Worm (Caenorhabditis elegans): ENCODE measurements around the gene srx-65.

The srx-65 gene

ce11 chrV:3902458-3903157 is 19.1 kb upstream of the srx-65 start, which contains the start of the genes str-229 and srh-190:
Gene str-229, minus strand, starts transcription at chrV:3902558.
Gene srh-190, plus strand, starts transcription at chrV:3903107.
- TF ChIP-seq ceh-58 (GFP tag; IDR thresholded peaks at IDR 0.05) (no peak), unc-130 (GFP tag; optimal IDR thresholded peaks at IDR 0.05) (no peak), ceh-79 (tag; optimal IDR thresholded peaks at IDR 0.05) (no peak), Y53G8AR.9 (GFP tag; conservative IDR thresholded peaks at IDR 0.05) (no peak), ama-1 (optimal IDR thresholded peaks at IDR 0.05) (no peak), ama-1 (GFP tag; optimal IDR thresholded peaks at IDR 0.05) (no peak), rcor-1 (GFP tag; IDR thresholded peaks at IDR 0.05) (no peak), fkh-3 (tag; optimal IDR thresholded peaks at IDR 0.05) (no peak), ceh-27 (GFP tag; optimal IDR thresholded peaks at IDR 0.05) (no peak), hlh-26 (GFP tag; conservative IDR thresholded peaks at IDR 0.05) (no peak), bed-2 (GFP tag; IDR thresholded peaks at IDR 0.05) (no peak), T07F8.4 (tag; optimal IDR thresholded peaks at IDR 0.05) (no peak), repo-1 (tag; optimal IDR thresholded peaks at IDR 0.05) (no peak)

DNA sequence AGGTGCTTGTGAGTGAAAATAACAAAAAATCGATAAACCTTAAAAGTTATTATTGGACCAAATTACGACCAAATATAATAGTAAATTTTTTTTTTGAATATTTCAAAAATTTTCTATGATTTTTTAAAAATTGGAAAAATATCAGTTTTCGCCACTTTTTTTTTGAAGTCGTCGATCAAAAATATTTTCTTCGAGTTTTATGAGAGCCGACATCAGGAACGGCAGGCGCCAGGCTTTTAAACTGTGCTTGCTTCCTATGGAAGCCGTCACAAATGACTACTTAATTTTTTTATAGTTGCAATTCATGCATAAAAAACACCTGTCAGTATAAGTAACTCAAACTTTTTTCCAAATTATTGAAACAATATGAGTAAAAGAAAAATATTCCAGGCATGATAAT is 18.3 kb upstream of the srx-65 start:
- no peak for TF ChIP-seq hlh-26 (GFP tag; conservative IDR thresholded peaks at IDR 0.05)

DNA sequence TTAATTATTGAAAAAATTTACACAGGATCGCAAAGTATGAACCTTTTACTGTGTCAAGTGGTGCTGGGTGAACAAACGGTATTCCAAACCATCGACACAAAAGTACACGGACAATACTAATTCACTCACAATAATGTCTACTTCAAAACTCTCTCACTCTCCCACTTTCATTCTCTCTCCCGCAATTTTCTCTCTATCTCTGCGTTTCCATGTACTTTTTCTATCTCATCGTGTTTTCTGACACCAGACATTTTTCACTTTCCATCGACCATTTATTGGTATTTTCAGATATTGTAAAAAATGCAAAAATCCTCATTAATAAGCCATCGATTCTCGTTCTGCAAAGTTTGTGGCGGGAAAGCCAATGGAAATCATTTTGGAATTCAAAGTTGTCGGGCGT is 15.9 kb upstream of the srx-65 start, which contains the start of gene nhr-156:
Gene nhr-156 (plus strand): TSS at position 266 of the 400 bp plus-strand sequence.
- no peak for TF ChIP-seq Y67H2A.10 (GFP tag; conservative IDR thresholded peaks at IDR 0.05)
- TF ChIP-seq F39B2.1 (GFP tag; IDR thresholded peaks at IDR 0.05), result no peak
- TF ChIP-seq rpc-1 (optimal IDR thresholded peaks at IDR 0.05), result no peak
- no peak for TF ChIP-seq rpc-1 (tag; optimal IDR thresholded peaks at IDR 0.05)
- TF ChIP-seq B0261.1 (tag; optimal IDR thresholded peaks at IDR 0.05), result no peak
- TF ChIP-seq pbrm-1 (GFP tag; IDR thresholded peaks at IDR 0.05), result no peak
- TF ChIP-seq let-607 (tag; optimal IDR thresholded peaks at IDR 0.05), result no peak
- TF ChIP-seq nfya-1 (tag; optimal IDR thresholded peaks at IDR 0.05; ENCODE audit: borderline replicate concordance, insufficient read depth), result no peak
- no peak for TF ChIP-seq lin-26 (GFP tag; IDR thresholded peaks at IDR 0.05)
- no peak for TF ChIP-seq ZK185.1 (tag; optimal IDR thresholded peaks at IDR 0.05; ENCODE audit: poor library complexity, severe bottlenecking)
- no peak for TF ChIP-seq tbx-9 (tag; optimal IDR thresholded peaks at IDR 0.05; ENCODE audit: borderline replicate concordance)
- no peak for TF ChIP-seq madf-6 (GFP tag; IDR thresholded peaks at IDR 0.05)
- no peak for TF ChIP-seq nhr-90 (tag; optimal IDR thresholded peaks at IDR 0.05)
- no peak for TF ChIP-seq C17E4.6 (GFP tag; IDR thresholded peaks at IDR 0.05)
- no peak for TF ChIP-seq egl-18 (GFP tag; IDR thresholded peaks at IDR 0.05)
- TF ChIP-seq sdz-38 (tag; optimal IDR thresholded peaks at IDR 0.05), result no peak
- TF ChIP-seq hlh-12 (tag; optimal IDR thresholded peaks at IDR 0.05), result no peak
- TF ChIP-seq snpc-1.3 (tag; optimal IDR thresholded peaks at IDR 0.05; ENCODE audit: insufficient read depth), result no peak
- TF ChIP-seq snpc-4 (GFP tag; optimal IDR thresholded peaks at IDR 0.05), result no peak
- TF ChIP-seq snpc-4 (tag; optimal IDR thresholded peaks at IDR 0.05), result no peak
- TF ChIP-seq ceh-79 (tag; optimal IDR thresholded peaks at IDR 0.05), result no peak

DNA sequence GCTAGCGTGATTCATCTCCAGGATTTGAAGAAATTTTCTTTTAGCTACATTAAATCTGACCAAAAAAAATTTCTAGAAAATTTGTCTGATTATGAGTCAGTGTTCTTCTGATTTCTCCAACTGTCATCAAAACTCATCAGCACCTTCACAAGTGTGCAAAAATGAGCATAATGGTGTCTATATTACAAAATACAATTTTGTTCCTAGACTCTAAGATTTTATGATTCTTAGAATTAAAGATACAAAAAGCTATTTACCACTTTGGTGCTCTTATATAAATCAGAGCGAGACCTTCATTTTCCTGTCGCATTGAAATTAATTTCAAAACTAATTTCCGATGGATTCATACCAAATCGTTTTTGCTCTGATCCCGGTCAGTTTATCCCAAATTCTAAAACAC is 9.3 kb upstream of the srx-65 start, which contains the start of gene srx-68:
Gene srx-68 (plus strand): TSS at position 301 of the 400 bp plus-strand sequence.
- TF ChIP-seq rec-8 (tag; optimal IDR thresholded peaks at IDR 0.05), result no peak
- TF ChIP-seq sdz-38 (tag; optimal IDR thresholded peaks at IDR 0.05), result no peak
- no peak for TF ChIP-seq K11D2.4 (GFP tag; IDR thresholded peaks at IDR 0.05)
- TF ChIP-seq sea-2 (GFP tag; IDR thresholded peaks at IDR 0.05), result no peak
- no peak for TF ChIP-seq snpc-1.1 (tag; optimal IDR thresholded peaks at IDR 0.05; ENCODE audit: insufficient read depth)
- TF ChIP-seq snpc-3.4 (tag; optimal IDR thresholded peaks at IDR 0.05), result no peak
- no peak for TF ChIP-seq mel-28 (tag; optimal IDR thresholded peaks at IDR 0.05; ENCODE audit: borderline replicate concordance)
